Fruit fly (Drosophila melanogaster) whole organism, prepupa: ENCODE data around the gene CG8032.

Experiments
- CG7368 ChIP-seq: fragments of 200-800 bp; sonication (Bioruptor generic); optimal IDR thresholded peaks from 3 replicates; lab custom pipeline; 2016; ENCODE audit warnings: missing biosample characterization, missing genetic modification characterization
- CG8319 ChIP-seq: fragments of 200-800 bp; sonication (Bioruptor generic); optimal IDR thresholded peaks from 3 replicates; lab custom pipeline; 2016; ENCODE audit warnings: missing biosample characterization, missing genetic modification characterization
- Sox102F ChIP-seq: fragments of 200-800 bp; sonication (Bioruptor generic); optimal IDR thresholded peaks from 2 replicates; lab custom pipeline; 2016; ENCODE audit warnings: missing biosample characterization, mild to moderate bottlenecking, missing genetic modification characterization
- topi ChIP-seq: fragments of 200-800 bp; sonication (Bioruptor generic); optimal IDR thresholded peaks from 3 replicates; lab custom pipeline; 2016; ENCODE audit warnings: missing biosample characterization, missing genetic modification characterization

DNA sequence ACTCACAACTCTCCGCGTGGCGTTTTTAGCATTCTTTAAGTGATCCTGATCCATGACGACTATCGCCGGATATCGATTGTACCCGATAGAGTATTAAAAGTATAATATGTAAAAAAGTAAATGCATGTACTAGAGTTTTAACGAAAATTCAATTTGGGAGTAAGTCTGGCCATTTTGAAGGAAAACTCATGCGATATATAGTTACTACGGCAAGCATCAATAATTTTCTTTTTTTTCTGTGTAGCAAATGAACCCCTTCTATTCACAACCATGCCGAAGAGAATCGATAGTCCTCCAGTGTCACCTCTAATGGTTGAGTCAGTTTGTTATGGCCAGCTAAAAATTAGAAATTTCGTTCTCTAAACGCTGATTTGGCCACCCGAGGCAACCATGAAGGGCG, 11.2 kb upstream of the CG8032 start, which contains the start of the genes Sys1 and Dhod:
- TF ChIP-seq topi (GFP tag; lab: Kevin White, UChicago): peak; percentile 79
- TF ChIP-seq CG8319 (GFP tag; lab: Kevin White, UChicago): peak; percentile 74
- peak; percentile 81 for TF ChIP-seq Sox102F (GFP tag; lab: Kevin White, UChicago)
- TF ChIP-seq CG7368 (GFP tag; lab: Kevin White, UChicago): peak; percentile 69
